Worm (Caenorhabditis elegans) whole organism, mixed stage, embryonic: ENCODE results near the gene F35D2.3.

Source experiments
- blmp-1 ChIP-seq: fragments of 150-350 bp; optimal IDR thresholded peaks from 2 replicates; lab custom pipeline; 2014; ENCODE audit warnings: missing biosample characterization, missing genetic modification characterization
- ceh-39 ChIP-seq: fragments of 150-350 bp; optimal IDR thresholded peaks from 2 replicates; lab custom pipeline; 2014; ENCODE audit warnings: missing biosample characterization, missing genetic modification characterization
- ceh-43 ChIP-seq: fragments of 200-800 bp; sonication (Bioruptor generic); optimal IDR thresholded peaks from 2 replicates; lab custom pipeline; 2018; ENCODE audit warnings: mild to moderate bottlenecking, missing genetic modification characterization, moderate library complexity, missing compliant biosample characterization
- ceh-83 ChIP-seq: fragments of 200-800 bp; sonication (Bioruptor generic); optimal IDR thresholded peaks from 2 replicates; lab custom pipeline; 2018; ENCODE audit warnings: mild to moderate bottlenecking, missing genetic modification characterization, missing compliant biosample characterization
- ces-1 ChIP-seq: fragments of 150-350 bp; optimal IDR thresholded peaks from 2 replicates; lab custom pipeline; 2014; ENCODE audit warnings: missing biosample characterization, missing genetic modification reagents, missing genetic modification characterization
- cnd-1 ChIP-seq: fragments of 200-800 bp; sonication (Bioruptor generic); optimal IDR thresholded peaks from 2 replicates; lab custom pipeline; 2018; ENCODE audit warnings: mild to moderate bottlenecking, missing genetic modification characterization, missing compliant biosample characterization
- drap-1 ChIP-seq: fragments of 200-800 bp; sonication (Bioruptor generic); optimal IDR thresholded peaks from 3 replicates; lab custom pipeline; 2018; ENCODE audit warnings: mild to moderate bottlenecking, missing genetic modification characterization, missing compliant biosample characterization
- elt-1 ChIP-seq: sonication (generic microtip); optimal IDR thresholded peaks from 2 replicates; lab custom pipeline; 2017; ENCODE audit warnings: missing genetic modification characterization, mild to moderate bottlenecking, missing compliant biosample characterization, antibody characterized with exemption, moderate library complexity, borderline replicate concordance; ENCODE audit not compliant: insufficient read depth
- elt-3 ChIP-seq: fragments of 150-350 bp; optimal IDR thresholded peaks from 2 replicates; lab custom pipeline; 2014; ENCODE audit warnings: missing biosample characterization, missing genetic modification characterization
- flh-1 ChIP-seq: fragments of 200-800 bp; sonication (Bioruptor generic); optimal IDR thresholded peaks from 2 replicates; lab custom pipeline; 2018; ENCODE audit warnings: mild to moderate bottlenecking, missing genetic modification characterization, moderate library complexity, missing compliant biosample characterization
- ham-2 ChIP-seq: fragments of 200-800 bp; sonication (Bioruptor generic); optimal IDR thresholded peaks from 2 replicates; lab custom pipeline; 2018; ENCODE audit warnings: mild to moderate bottlenecking, missing genetic modification characterization, missing compliant biosample characterization
- hlh-1 ChIP-seq: fragments of 150-350 bp; optimal IDR thresholded peaks from 2 replicates; lab custom pipeline; 2014; ENCODE audit warnings: missing biosample characterization, missing genetic modification reagents, missing genetic modification characterization
- lin-13 ChIP-seq: fragments of 150-350 bp; optimal IDR thresholded peaks from 2 replicates; lab custom pipeline; 2014; ENCODE audit warnings: missing biosample characterization, missing genetic modification characterization
- lin-32 ChIP-seq: fragments of 200-800 bp; sonication (Bioruptor generic); optimal IDR thresholded peaks from 2 replicates; lab custom pipeline; 2018; ENCODE audit warnings: mild to moderate bottlenecking, missing genetic modification characterization, missing compliant biosample characterization
- lsy-2 ChIP-seq: fragments of 150-350 bp; optimal IDR thresholded peaks from 2 replicates; lab custom pipeline; 2014; ENCODE audit warnings: missing biosample characterization, missing genetic modification characterization
- mab-5 ChIP-seq: fragments of 150-350 bp; optimal IDR thresholded peaks from 2 replicates; lab custom pipeline; 2014; ENCODE audit warnings: missing biosample characterization, missing genetic modification characterization
- mep-1 ChIP-seq: fragments of 150-350 bp; optimal IDR thresholded peaks from 2 replicates; lab custom pipeline; 2017; ENCODE audit warnings: missing biosample characterization, missing genetic modification reagents, missing genetic modification characterization, inconsistent platforms
- mls-2 ChIP-seq: sonication (generic microtip); optimal IDR thresholded peaks from 2 replicates; lab custom pipeline; 2016; ENCODE audit warnings: mild to moderate bottlenecking, missing genetic modification characterization, moderate library complexity, missing compliant biosample characterization
- nhr-12 ChIP-seq: fragments of 150-350 bp; optimal IDR thresholded peaks from 2 replicates; lab custom pipeline; 2014; ENCODE audit warnings: missing biosample characterization, missing genetic modification characterization
- nhr-2 ChIP-seq: fragments of 150-350 bp; optimal IDR thresholded peaks from 2 replicates; lab custom pipeline; 2014; ENCODE audit warnings: missing biosample characterization, missing genetic modification characterization
- nhr-237 ChIP-seq: fragments of 150-350 bp; optimal IDR thresholded peaks from 2 replicates; lab custom pipeline; 2014; ENCODE audit warnings: missing biosample characterization, missing genetic modification characterization
- nhr-28 ChIP-seq: fragments of 150-350 bp; optimal IDR thresholded peaks from 2 replicates; lab custom pipeline; 2014; ENCODE audit warnings: missing biosample characterization, missing genetic modification characterization
- nhr-76 ChIP-seq: sonication (generic microtip); optimal IDR thresholded peaks from 2 replicates; lab custom pipeline; 2017; ENCODE audit warnings: missing biosample characterization, missing genetic modification characterization
- pha-4 ChIP-seq: fragments of 150-350 bp; optimal IDR thresholded peaks from 2 replicates; lab custom pipeline; 2018; ENCODE audit warnings: missing biosample characterization, missing genetic modification reagents, missing genetic modification characterization
- sem-2 ChIP-seq: fragments of 200-800 bp; sonication (Bioruptor generic); optimal IDR thresholded peaks from 2 replicates; lab custom pipeline; 2018; ENCODE audit warnings: mild to moderate bottlenecking, missing genetic modification characterization, missing compliant biosample characterization
- snpc-4 ChIP-seq: fragments of 150-350 bp; optimal IDR thresholded peaks from 2 replicates; lab custom pipeline; 2014; ENCODE audit warnings: missing biosample characterization, missing genetic modification characterization
- sptf-1 ChIP-seq: sonication (generic microtip); optimal IDR thresholded peaks from 2 replicates; lab custom pipeline; 2017; ENCODE audit warnings: mild to moderate bottlenecking, missing genetic modification characterization, moderate library complexity, missing compliant biosample characterization
- tbx-8 ChIP-seq: fragments of 200-800 bp; sonication (Bioruptor generic); optimal IDR thresholded peaks from 2 replicates; lab custom pipeline; 2018; ENCODE audit warnings: mild to moderate bottlenecking, missing genetic modification characterization, moderate library complexity, missing compliant biosample characterization
- unc-120 ChIP-seq: sonication (generic microtip); optimal IDR thresholded peaks from 2 replicates; lab custom pipeline; 2017; ENCODE audit warnings: missing genetic modification characterization, missing compliant biosample characterization; ENCODE audit not compliant: poor library complexity, severe bottlenecking
- unc-39 ChIP-seq: fragments of 150-350 bp; optimal IDR thresholded peaks from 2 replicates; lab custom pipeline; 2014; ENCODE audit warnings: missing biosample characterization, missing genetic modification characterization
- unc-62 ChIP-seq: fragments of 150-350 bp; optimal IDR thresholded peaks from 2 replicates; lab custom pipeline; 2014; ENCODE audit warnings: missing biosample characterization, missing genetic modification reagents, missing genetic modification characterization
- zip-8 ChIP-seq: fragments of 150-350 bp; optimal IDR thresholded peaks from 2 replicates; lab custom pipeline; 2014; ENCODE audit warnings: missing biosample characterization, missing genetic modification characterization
- ztf-11 ChIP-seq: fragments of 150-350 bp; optimal IDR thresholded peaks from 2 replicates; lab custom pipeline; 2014; ENCODE audit warnings: missing biosample characterization, missing genetic modification characterization

The F35D2.3 gene

ce11 chrII:7529078-7529683, 41.2 kb upstream of the F35D2.3 start, which contains the start of gene ZK1290.5:
Gene ZK1290.5, plus strand, starts transcription at chrII:7529643.
- TF ChIP-seq sem-2 (no peak), zip-8 (no peak), ceh-39 (tag; lab: Kevin White, UChicago) (no peak), pha-4 (tag; lab: Kevin White, UChicago) (no peak), nhr-237 (peak; percentile 46), elt-3 (tag; lab: Kevin White, UChicago) (no peak), unc-120 (tag; lab: Kevin White, UChicago) (peak; percentile 70), drap-1 (GFP tag; lab: Kevin White, UChicago) (no peak), lin-32 (GFP tag; lab: Kevin White, UChicago) (no peak), tbx-8 (no peak), ham-2 (no peak), cnd-1 (tag; lab: Kevin White, UChicago) (no peak), unc-39 (no peak), unc-62 (GFP tag; lab: Kevin White, UChicago) (peak; percentile 76), ceh-83 (GFP tag; lab: Kevin White, UChicago) (no peak), hlh-1 (tag; lab: Kevin White, UChicago) (peak; percentile 62), mls-2 (tag; lab: Kevin White, UChicago) (no peak), flh-1 (GFP tag; lab: Kevin White, UChicago) (no peak)

- peak; percentile 13 for TF ChIP-seq ham-2
- no peak for TF ChIP-seq ceh-83 (GFP tag; lab: Kevin White, UChicago)
These were observed 39.5 kb upstream of the F35D2.3 start, which contains the start of gene wrt-1 for ce11 chrII:7530944-7531343. Gene wrt-1, plus strand, starts transcription at chrII:7530996.

- TF ChIP-seq tbx-8 = no peak
- no peak for TF ChIP-seq unc-39
- no peak for TF ChIP-seq zip-8
- TF ChIP-seq hlh-1 (tag; lab: Kevin White, UChicago) = no peak
- TF ChIP-seq unc-120 (tag; lab: Kevin White, UChicago) = no peak
- no peak for TF ChIP-seq ceh-39 (tag; lab: Kevin White, UChicago)
These were observed 38.9 kb upstream of the F35D2.3 start for ce11 chrII:7531478-7531877.

- TF ChIP-seq tbx-8 (no peak), flh-1 (GFP tag; lab: Kevin White, UChicago) (no peak), elt-1 (peak; percentile 82)
These were observed 36.0 kb upstream of the F35D2.3 start, which contains the start of gene wrt-10 for ce11 chrII:7534369-7534768. Gene wrt-10, minus strand, starts transcription at chrII:7534563.

- TF ChIP-seq ces-1 (GFP tag; lab: Kevin White, UChicago) = no peak
- TF ChIP-seq unc-39 = no peak
- TF ChIP-seq ceh-43 (GFP tag; lab: Kevin White, UChicago) = no peak
- TF ChIP-seq drap-1 (GFP tag; lab: Kevin White, UChicago) = no peak
- no peak for TF ChIP-seq sem-2
- TF ChIP-seq snpc-4 (tag; lab: Kevin White, UChicago) = no peak
- TF ChIP-seq cnd-1 (tag; lab: Kevin White, UChicago) = no peak
- TF ChIP-seq blmp-1 = no peak
- no peak for TF ChIP-seq nhr-28 (tag; lab: Kevin White, UChicago)
- no peak for TF ChIP-seq flh-1 (GFP tag; lab: Kevin White, UChicago)
- TF ChIP-seq lin-13 (tag; lab: Kevin White, UChicago) = no peak
- TF ChIP-seq ztf-11 (tag; lab: Kevin White, UChicago) = no peak
- TF ChIP-seq ceh-39 (tag; lab: Kevin White, UChicago) = no peak
- TF ChIP-seq lin-32 (GFP tag; lab: Kevin White, UChicago) = no peak
These were observed 35.5 kb upstream of the F35D2.3 start, which contains the start of gene ZK1290.13 for ce11 chrII:7534934-7535333. Gene ZK1290.13, plus strand, starts transcription at chrII:7535006.

- TF ChIP-seq mls-2 (tag; lab: Kevin White, UChicago) = no peak
- TF ChIP-seq snpc-4 (tag; lab: Kevin White, UChicago) = no peak
- TF ChIP-seq nhr-12 (tag; lab: Kevin White, UChicago) = no peak
- TF ChIP-seq nhr-2 = no peak
- no peak for TF ChIP-seq blmp-1
- peak; percentile 82 for TF ChIP-seq lsy-2 (tag; lab: Kevin White, UChicago)
- no peak for TF ChIP-seq mab-5
- peak; percentile 8 for TF ChIP-seq ceh-39 (tag; lab: Kevin White, UChicago)
- peak; percentile 10 for TF ChIP-seq hlh-1 (tag; lab: Kevin White, UChicago)
- TF ChIP-seq lin-13 (tag; lab: Kevin White, UChicago) = no peak
- no peak for TF ChIP-seq ztf-11 (tag; lab: Kevin White, UChicago)
- TF ChIP-seq ceh-83 (GFP tag; lab: Kevin White, UChicago) = no peak
- no peak for TF ChIP-seq zip-8
- no peak for TF ChIP-seq sptf-1
- no peak for TF ChIP-seq unc-39
- TF ChIP-seq drap-1 (GFP tag; lab: Kevin White, UChicago) = no peak
- TF ChIP-seq mep-1 (tag; lab: Kevin White, UChicago) = peak; percentile 67
- TF ChIP-seq nhr-76 (tag; lab: Kevin White, UChicago) = no peak
- no peak for TF ChIP-seq lin-32 (GFP tag; lab: Kevin White, UChicago)
- TF ChIP-seq sem-2 = no peak
- TF ChIP-seq unc-62 (GFP tag; lab: Kevin White, UChicago) = no peak
- TF ChIP-seq tbx-8 = no peak
- TF ChIP-seq nhr-28 (tag; lab: Kevin White, UChicago) = no peak
These were observed 32.7 kb upstream of the F35D2.3 start, which contains the start of gene nfi-1 for ce11 chrII:7537603-7538230. Gene nfi-1, plus strand, starts transcription at chrII:7538180.
